Fruit fly (Drosophila melanogaster) whole organism, embryonic: Measurements from ENCODE around the gene Mrtf.

Experiments
- Abd-B ChIP-seq: fragments of 200-800 bp; sonication (Bioruptor generic); optimal IDR thresholded peaks from 2 replicates; lab custom pipeline; 2018; ENCODE audit warnings: missing biosample characterization, mild to moderate bottlenecking, missing genetic modification characterization, moderate library complexity
- Bdp1 ChIP-seq: fragments of 200-800 bp; sonication (Bioruptor generic); optimal IDR thresholded peaks from 3 replicates; lab custom pipeline; 2016; ENCODE audit warnings: missing biosample characterization, missing genetic modification characterization
- CG11093 ChIP-seq: fragments of 200-800 bp; sonication (Bioruptor generic); IDR thresholded peaks from 3 replicates; pipeline ENCODE4 v1.3.6; 2022; ENCODE audit warnings: missing biosample characterization, missing genetic modification characterization
- CG11504 ChIP-seq: fragments of 200-800 bp; sonication (Bioruptor generic); optimal IDR thresholded peaks from 3 replicates; lab custom pipeline; 2019; ENCODE audit warnings: missing biosample characterization, mild to moderate bottlenecking, missing genetic modification characterization, moderate library complexity
- CG12744 ChIP-seq: fragments of 200-800 bp; sonication (Bioruptor generic); optimal IDR thresholded peaks from 2 replicates; lab custom pipeline; 2016; ENCODE audit warnings: missing biosample characterization, missing genetic modification characterization
- CG14014 ChIP-seq: fragments of 200-800 bp; sonication (Bioruptor generic); IDR thresholded peaks from 2 replicates; pipeline ENCODE4 v1.3.6; 2022; ENCODE audit warnings: missing biosample characterization, missing genetic modification characterization
- CG14667 ChIP-seq: fragments of 200-800 bp; sonication (Bioruptor generic); IDR thresholded peaks from 2 replicates; pipeline ENCODE4 v1.3.6; 2022; ENCODE audit warnings: missing biosample characterization, missing genetic modification characterization
- CG15269 ChIP-seq: fragments of 200-800 bp; sonication (Bioruptor generic); optimal IDR thresholded peaks from 2 replicates; lab custom pipeline; 2018; ENCODE audit warnings: missing biosample characterization, mild to moderate bottlenecking, missing genetic modification characterization, moderate library complexity
- CG15514 ChIP-seq: fragments of 200-800 bp; sonication (Bioruptor generic); optimal IDR thresholded peaks from 3 replicates; lab custom pipeline; 2017; ENCODE audit warnings: missing biosample characterization, missing genetic modification characterization, mild to moderate bottlenecking, moderate library complexity, missing genetic modification reagents
- CG1792 ChIP-seq: fragments of 200-800 bp; sonication (Bioruptor generic); optimal IDR thresholded peaks from 2 replicates; lab custom pipeline; 2016; ENCODE audit warnings: missing biosample characterization, missing genetic modification characterization
- CG18764 ChIP-seq: fragments of 200-800 bp; sonication (Bioruptor generic); optimal IDR thresholded peaks from 3 replicates; lab custom pipeline; 2016; ENCODE audit warnings: missing biosample characterization, missing genetic modification characterization
- CG2889 ChIP-seq: fragments of 200-800 bp; sonication (Bioruptor generic); IDR thresholded peaks from 3 replicates; pipeline ENCODE4 v1.3.6; 2022; ENCODE audit warnings: missing biosample characterization, missing genetic modification characterization
- CG3163 ChIP-seq: fragments of 200-800 bp; sonication (Bioruptor generic); optimal IDR thresholded peaks from 3 replicates; lab custom pipeline; 2016; ENCODE audit warnings: missing biosample characterization, missing genetic modification characterization
- CG42726 ChIP-seq: fragments of 200-800 bp; sonication (Bioruptor generic); IDR thresholded peaks from 2 replicates; pipeline ENCODE4 v1.3.6; 2022; ENCODE audit warnings: missing biosample characterization, missing genetic modification characterization; ENCODE audit not compliant: partially characterized antibody
- CG6689 ChIP-seq: fragments of 200-800 bp; sonication (Bioruptor generic); IDR thresholded peaks from 2 replicates; pipeline ENCODE4 v1.3.6; 2022; ENCODE audit warnings: missing biosample characterization, missing genetic modification characterization
- CG8281 ChIP-seq: fragments of 200-800 bp; sonication (Bioruptor generic); optimal IDR thresholded peaks from 2 replicates; lab custom pipeline; 2018; ENCODE audit warnings: missing biosample characterization, mild to moderate bottlenecking, missing genetic modification characterization, moderate library complexity
- CG9876 ChIP-seq: fragments of 200-800 bp; sonication (Bioruptor generic); optimal IDR thresholded peaks from 2 replicates; lab custom pipeline; 2016; ENCODE audit warnings: missing biosample characterization, missing genetic modification characterization
- D19B ChIP-seq: fragments of 200-800 bp; sonication (Bioruptor generic); optimal IDR thresholded peaks from 2 replicates; lab custom pipeline; 2017; ENCODE audit warnings: missing biosample characterization, mild to moderate bottlenecking, missing genetic modification characterization
- Drgx ChIP-seq: fragments of 200-800 bp; sonication (Bioruptor generic); IDR thresholded peaks from 2 replicates; pipeline ENCODE4 v1.3.6; 2022; ENCODE audit warnings: missing biosample characterization, missing genetic modification characterization
- Fer2 ChIP-seq: fragments of 200-800 bp; sonication (Bioruptor generic); optimal IDR thresholded peaks from 2 replicates; lab custom pipeline; 2018; ENCODE audit warnings: missing biosample characterization, mild to moderate bottlenecking, missing genetic modification characterization, moderate library complexity
- HHEX ChIP-seq: fragments of 200-800 bp; sonication (Bioruptor generic); optimal IDR thresholded peaks from 3 replicates; lab custom pipeline; 2017; ENCODE audit warnings: missing biosample characterization, mild to moderate bottlenecking, missing genetic modification characterization, missing genetic modification reagents
- Hr51 ChIP-seq, 2 experiments: fragments of 200-800 bp; sonication (Bioruptor generic); optimal IDR thresholded peaks; 2 replicates in 1 of 2; 3 replicates in 1 of 2; lab custom pipeline; 2016 to 2018; ENCODE audit warnings: missing biosample characterization in 2 of 2, missing genetic modification characterization in 2 of 2, mild to moderate bottlenecking in 1 of 2, moderate library complexity in 1 of 2
- Mrtf ChIP-seq: fragments of 200-800 bp; sonication (Bioruptor generic); IDR thresholded peaks from 3 replicates; pipeline ENCODE4 v1.3.6; 2022; ENCODE audit warnings: missing biosample characterization, missing genetic modification characterization
- Rfx ChIP-seq: fragments of 200-800 bp; sonication (Bioruptor generic); IDR thresholded peaks from 2 replicates; pipeline ENCODE4 v1.3.6; 2022; ENCODE audit warnings: missing biosample characterization, missing genetic modification characterization
- ab ChIP-seq: fragments of 200-800 bp; sonication (Bioruptor generic); optimal IDR thresholded peaks from 2 replicates; lab custom pipeline; 2016; ENCODE audit warnings: missing biosample characterization, missing genetic modification characterization
- ato ChIP-seq: fragments of 200-800 bp; sonication (Bioruptor generic); IDR thresholded peaks from 2 replicates; pipeline ENCODE4 v1.3.6; 2022; ENCODE audit warnings: missing biosample characterization, missing genetic modification characterization; ENCODE audit not compliant: partially characterized antibody
- btn ChIP-seq: fragments of 200-800 bp; sonication (Bioruptor generic); optimal IDR thresholded peaks from 2 replicates; lab custom pipeline; 2016; ENCODE audit warnings: missing biosample characterization, missing genetic modification characterization
- cad ChIP-seq: fragments of >200 bp; optimal IDR thresholded peaks from 2 replicates; lab custom pipeline; 2017; ENCODE audit warnings: missing biosample characterization, missing genetic modification characterization
- esg ChIP-seq: fragments of 200-800 bp; sonication (Bioruptor generic); conservative IDR thresholded peaks from 2 replicates; pipeline ENCODE4 v1.3.6; 2022; ENCODE audit warnings: missing biosample characterization, missing genetic modification characterization
- gsb-n ChIP-seq: fragments of 200-800 bp; sonication (Bioruptor generic); optimal IDR thresholded peaks from 3 replicates; lab custom pipeline; 2018; ENCODE audit warnings: missing biosample characterization, mild to moderate bottlenecking, missing genetic modification characterization
- ken ChIP-seq: fragments of 200-800 bp; sonication (Bioruptor generic); IDR thresholded peaks from 3 replicates; pipeline ENCODE4 v1.3.6; 2022; ENCODE audit warnings: missing biosample characterization, missing genetic modification characterization
- kni ChIP-seq: fragments of 200-800 bp; sonication (Bioruptor generic); optimal IDR thresholded peaks from 3 replicates; lab custom pipeline; 2017; ENCODE audit warnings: mild to moderate bottlenecking, missing biosample characterization, missing genetic modification reagents, missing genetic modification characterization
- lilli ChIP-seq: fragments of 200-800 bp; sonication (Bioruptor generic); optimal IDR thresholded peaks from 3 replicates; lab custom pipeline; 2016; ENCODE audit warnings: missing biosample characterization, missing genetic modification characterization
- lola ChIP-seq, 3 experiments: fragments of >200 bp in 2 of 3; fragments of 200-800 bp in 1 of 3; sonication (Bioruptor generic) in 1 of 3; optimal IDR thresholded peaks; 2 replicates each; lab custom pipeline; 2017 to 2019; ENCODE audit warnings: missing biosample characterization in 3 of 3, missing genetic modification characterization in 3 of 3, mild to moderate bottlenecking in 1 of 3, moderate library complexity in 1 of 3
- maf-S ChIP-seq: fragments of 200-800 bp; sonication (Bioruptor generic); optimal IDR thresholded peaks from 2 replicates; lab custom pipeline; 2016; ENCODE audit warnings: missing biosample characterization, missing genetic modification characterization
- nau ChIP-seq: fragments of 200-800 bp; sonication (Bioruptor generic); optimal IDR thresholded peaks from 3 replicates; lab custom pipeline; 2017; ENCODE audit warnings: missing biosample characterization, mild to moderate bottlenecking, missing genetic modification characterization, missing genetic modification reagents
- onecut ChIP-seq: fragments of 200-800 bp; sonication (Bioruptor generic); IDR thresholded peaks from 2 replicates; pipeline ENCODE4 v1.3.6; 2022; ENCODE audit warnings: missing biosample characterization, missing genetic modification characterization
- peb ChIP-seq: fragments of 200-800 bp; sonication (Bioruptor generic); IDR thresholded peaks from 2 replicates; pipeline ENCODE4 v1.3.6; 2022; ENCODE audit warnings: missing biosample characterization, missing genetic modification characterization
- prd ChIP-seq, 3 experiments: fragments of >200 bp in 2 of 3; fragments of 200-800 bp in 1 of 3; sonication (Bioruptor generic) in 1 of 3; optimal IDR thresholded peaks in 2 of 3; IDR thresholded peaks in 1 of 3; 2 replicates in 2 of 3; 3 replicates in 1 of 3; pipeline versions ENCODE4 v1.3.6 to Lab custom; 2017 to 2022; ENCODE audit warnings: missing biosample characterization in 1 of 3, missing genetic modification characterization in 1 of 3
- ranshi ChIP-seq: fragments of 200-800 bp; sonication (Bioruptor generic); IDR thresholded peaks from 2 replicates; pipeline ENCODE4 v1.3.6; 2022; ENCODE audit warnings: missing biosample characterization, missing genetic modification characterization
- row ChIP-seq: fragments of 200-800 bp; sonication (Bioruptor generic); IDR thresholded peaks from 3 replicates; pipeline ENCODE4 v1.3.6; 2022; ENCODE audit warnings: missing biosample characterization, missing genetic modification characterization
- run ChIP-seq: fragments of 200-800 bp; sonication (Bioruptor generic); optimal IDR thresholded peaks from 3 replicates; lab custom pipeline; 2018; ENCODE audit warnings: missing biosample characterization, mild to moderate bottlenecking, missing genetic modification characterization
- slbo ChIP-seq: fragments of 200-800 bp; sonication (Bioruptor generic); IDR thresholded peaks from 2 replicates; pipeline ENCODE4 v1.3.6; 2022; ENCODE audit warnings: missing biosample characterization, missing genetic modification characterization
- sug ChIP-seq: fragments of 200-800 bp; optimal IDR thresholded peaks from 2 replicates; lab custom pipeline; 2019; ENCODE audit warnings: missing biosample characterization, mild to moderate bottlenecking, missing genetic modification characterization, moderate library complexity

Gene Mrtf

dm6 chr3L:2730911-2731310 is 35.4 kb downstream of the Mrtf start:
- TF ChIP-seq cad (GFP tag; lab: Kevin White, UChicago): no peak
- TF ChIP-seq btn (GFP tag; lab: Kevin White, UChicago): no peak
- TF ChIP-seq prd (optimal IDR thresholded peaks at IDR 0.05; lab: Kevin White, UChicago): no peak
- TF ChIP-seq prd (GFP tag; IDR thresholded peaks at IDR 0.05; lab: Robert Waterston, UW): no peak
- no peak for TF ChIP-seq maf-S (GFP tag; lab: Kevin White, UChicago)
- TF ChIP-seq Bdp1 (GFP tag; lab: Kevin White, UChicago): no peak
- no peak for TF ChIP-seq CG42726 (GFP tag; lab: Robert Waterston, UW)
- no peak for TF ChIP-seq ranshi (GFP tag; lab: Robert Waterston, UW)
- TF ChIP-seq CG15514 (GFP tag; lab: Kevin White, UChicago): no peak
- TF ChIP-seq Fer2 (tag; lab: Kevin White, UChicago): no peak
- TF ChIP-seq run (tag; lab: Kevin White, UChicago): no peak
- TF ChIP-seq ken (GFP tag; lab: Robert Waterston, UW): no peak
- TF ChIP-seq lola (GFP tag; optimal IDR thresholded peaks at IDR 0.05; lab: Kevin White, UChicago): no peak
- TF ChIP-seq slbo: 0 out of 2 replicates have a peak, but pooled peaks have one; percentile 13
- peak; percentile 62; the same call in 1 of the 2 replicates for TF ChIP-seq Drgx (GFP tag; lab: Robert Waterston, UW)
- no peak for TF ChIP-seq D19B (GFP tag; lab: Kevin White, UChicago)
- TF ChIP-seq esg (GFP tag; lab: Robert Waterston, UW): no peak
- no peak for TF ChIP-seq Abd-B (GFP tag; lab: Kevin White, UChicago)
- TF ChIP-seq Rfx (GFP tag; lab: Robert Waterston, UW): no peak
- TF ChIP-seq kni (GFP tag; lab: Kevin White, UChicago): no peak
- no peak for TF ChIP-seq peb (GFP tag; lab: Robert Waterston, UW)
- no peak for TF ChIP-seq CG14667 (GFP tag; lab: Robert Waterston, UW)
- TF ChIP-seq CG14014 (GFP tag; lab: Robert Waterston, UW): no peak
- TF ChIP-seq lilli: no peak
- TF ChIP-seq CG3163 (GFP tag; lab: Kevin White, UChicago): no peak
- TF ChIP-seq CG8281: no peak
- TF ChIP-seq CG11504 (tag; lab: Kevin White, UChicago): peak; percentile 2
- TF ChIP-seq Mrtf: 0 out of 3 replicates have a peak, but pooled peaks have one; percentile 17
- TF ChIP-seq sug (tag; lab: Kevin White, UChicago): no peak
- TF ChIP-seq nau: no peak
- TF ChIP-seq HHEX (GFP tag; lab: Kevin White, UChicago): no peak
- 0 out of 3 replicates have a peak, but pooled peaks have one; percentile 35 for TF ChIP-seq CG2889
- no peak for TF ChIP-seq gsb-n (tag; lab: Kevin White, UChicago)
- TF ChIP-seq CG11093 (GFP tag; lab: Robert Waterston, UW): no peak
- peak; percentile 19; the same call in 1 of the 2 replicates for TF ChIP-seq CG6689
- TF ChIP-seq CG18764: no peak
- no peak for TF ChIP-seq CG9876 (GFP tag; lab: Kevin White, UChicago)
- TF ChIP-seq CG15269 (tag; lab: Kevin White, UChicago): no peak
- TF ChIP-seq Hr51 (GFP tag; optimal IDR thresholded peaks at IDR 0.05; lab: Kevin White, UChicago): peak in 1 of 2 experiments; percentile 8
- TF ChIP-seq CG1792 (GFP tag; lab: Kevin White, UChicago): no peak
- TF ChIP-seq onecut (GFP tag; lab: Robert Waterston, UW): no peak
- no peak for TF ChIP-seq ab (GFP tag; lab: Kevin White, UChicago)
- TF ChIP-seq CG12744: no peak
- no peak for TF ChIP-seq ato
- TF ChIP-seq row (GFP tag; lab: Robert Waterston, UW): 0 out of 3 replicates have a peak, but pooled peaks have one; percentile 11
- TF ChIP-seq, all 482 proteins: peak for 8
